Fruit fly (Drosophila melanogaster) whole organism, adult: ENCODE results near the gene MED11.

Experiments used
- CG11617 ChIP-seq: fragments of 200-800 bp; sonication (Bioruptor generic); optimal IDR thresholded peaks from 2 replicates; lab custom pipeline; 2017; ENCODE audit warnings: mild to moderate bottlenecking, missing biosample characterization, missing genetic modification reagents, missing genetic modification characterization
- CG12768 ChIP-seq: fragments of 200-800 bp; sonication (Bioruptor generic); optimal IDR thresholded peaks from 2 replicates; lab custom pipeline; 2017; ENCODE audit warnings: missing biosample characterization, missing genetic modification characterization, mild to moderate bottlenecking, moderate library complexity, missing genetic modification reagents
- CG14711 ChIP-seq: fragments of 200-800 bp; sonication (Bioruptor generic); optimal IDR thresholded peaks from 2 replicates; lab custom pipeline; 2018; ENCODE audit warnings: missing biosample characterization, mild to moderate bottlenecking, missing genetic modification characterization, moderate library complexity
- CG1620 ChIP-seq: fragments of 200-800 bp; sonication (Bioruptor generic); optimal IDR thresholded peaks from 2 replicates; lab custom pipeline; 2016; ENCODE audit warnings: missing biosample characterization, missing genetic modification characterization
- CG33017 ChIP-seq: fragments of 200-800 bp; sonication (Bioruptor generic); optimal IDR thresholded peaks from 2 replicates; lab custom pipeline; 2018; ENCODE audit warnings: missing biosample characterization, mild to moderate bottlenecking, missing genetic modification characterization, moderate library complexity
- CG5204 ChIP-seq: fragments of 200-800 bp; sonication (Bioruptor generic); optimal IDR thresholded peaks from 2 replicates; lab custom pipeline; 2016; ENCODE audit warnings: missing biosample characterization, missing genetic modification characterization
- CG7045 ChIP-seq: fragments of 200-800 bp; sonication (Bioruptor generic); optimal IDR thresholded peaks from 2 replicates; lab custom pipeline; 2017; ENCODE audit warnings: missing biosample characterization, mild to moderate bottlenecking, missing genetic modification characterization
- CG7101 ChIP-seq: fragments of 200-800 bp; sonication (Bioruptor generic); optimal IDR thresholded peaks from 2 replicates; lab custom pipeline; 2018; ENCODE audit warnings: missing biosample characterization, mild to moderate bottlenecking, missing genetic modification characterization, moderate library complexity
- Clk ChIP-seq: fragments of 200-800 bp; sonication (Bioruptor generic); optimal IDR thresholded peaks from 2 replicates; lab custom pipeline; 2017; ENCODE audit warnings: missing biosample characterization, missing genetic modification characterization
- Crg-1 ChIP-seq: fragments of 200-800 bp; sonication (Bioruptor generic); optimal IDR thresholded peaks from 2 replicates; lab custom pipeline; 2016; ENCODE audit warnings: missing biosample characterization, missing genetic modification characterization
- Hr96 ChIP-seq: fragments of 200-800 bp; sonication (Bioruptor generic); optimal IDR thresholded peaks from 2 replicates; lab custom pipeline; 2016; ENCODE audit warnings: missing biosample characterization, missing genetic modification characterization
- Mnt ChIP-seq: fragments of 200-800 bp; sonication (Bioruptor generic); optimal IDR thresholded peaks from 2 replicates; lab custom pipeline; 2016; ENCODE audit warnings: missing biosample characterization, mild to moderate bottlenecking, missing genetic modification characterization
- bab1 ChIP-seq: fragments of 200-800 bp; sonication (Bioruptor generic); optimal IDR thresholded peaks from 3 replicates; lab custom pipeline; 2019; ENCODE audit warnings: missing biosample characterization, mild to moderate bottlenecking, missing genetic modification characterization, moderate library complexity
- cic ChIP-seq: fragments of 200-800 bp; sonication (Bioruptor generic); optimal IDR thresholded peaks from 2 replicates; lab custom pipeline; 2017; ENCODE audit warnings: missing biosample characterization, mild to moderate bottlenecking, missing genetic modification characterization, moderate library complexity
- cnc ChIP-seq, 2 experiments: fragments of >200 bp; optimal IDR thresholded peaks; 2 replicates each; lab custom pipeline; 2017
- kay ChIP-seq: fragments of 200-800 bp; sonication (Bioruptor generic); peaks from one replicate; lab custom pipeline; 2016; ENCODE audit warnings: missing biosample characterization, missing genetic modification characterization, borderline replicate concordance
- ovo ChIP-seq: fragments of 200-800 bp; sonication (Bioruptor generic); optimal IDR thresholded peaks from 2 replicates; lab custom pipeline; 2016; ENCODE audit warnings: missing biosample characterization, missing genetic modification characterization
- pad ChIP-seq: fragments of 200-800 bp; sonication (Bioruptor generic); optimal IDR thresholded peaks from 3 replicates; lab custom pipeline; 2017; ENCODE audit warnings: missing biosample characterization, missing genetic modification characterization, mild to moderate bottlenecking, moderate library complexity, missing genetic modification reagents
- tj ChIP-seq: fragments of 200-800 bp; sonication (Bioruptor generic); optimal IDR thresholded peaks from 3 replicates; lab custom pipeline; 2017; ENCODE audit warnings: missing biosample characterization, mild to moderate bottlenecking, missing genetic modification characterization, moderate library complexity
- toe ChIP-seq: fragments of 200-800 bp; sonication (Bioruptor generic); optimal IDR thresholded peaks from 2 replicates; lab custom pipeline; 2016; ENCODE audit warnings: missing biosample characterization, missing genetic modification characterization

MED11 gene

DNA sequence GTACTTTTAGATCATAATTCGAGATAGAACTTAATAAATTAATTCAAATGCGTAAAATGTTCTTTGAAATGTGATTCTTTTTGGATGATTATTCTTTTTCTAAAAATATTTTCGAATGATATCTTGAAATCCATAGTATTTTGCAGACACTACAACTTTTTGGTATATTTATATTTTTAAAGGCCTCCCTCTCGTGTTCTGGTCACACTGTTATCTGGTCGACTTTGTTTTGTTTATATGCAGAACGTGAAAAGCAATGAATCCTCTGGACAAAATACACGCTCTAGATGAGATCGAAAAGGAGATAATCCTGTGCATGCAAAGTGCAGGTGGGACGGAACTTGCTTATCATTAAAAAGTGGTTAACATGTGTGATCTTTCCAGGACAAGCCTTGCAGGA lies at the start of gene MED11:
MED11 (plus strand) TSS at position 210 of the 400 bp plus-strand sequence.
- TF ChIP-seq kay (peak; percentile 37), bab1 (GFP tag; lab: Kevin White, UChicago) (no peak), Crg-1 (GFP tag; lab: Kevin White, UChicago) (no peak)

DNA sequence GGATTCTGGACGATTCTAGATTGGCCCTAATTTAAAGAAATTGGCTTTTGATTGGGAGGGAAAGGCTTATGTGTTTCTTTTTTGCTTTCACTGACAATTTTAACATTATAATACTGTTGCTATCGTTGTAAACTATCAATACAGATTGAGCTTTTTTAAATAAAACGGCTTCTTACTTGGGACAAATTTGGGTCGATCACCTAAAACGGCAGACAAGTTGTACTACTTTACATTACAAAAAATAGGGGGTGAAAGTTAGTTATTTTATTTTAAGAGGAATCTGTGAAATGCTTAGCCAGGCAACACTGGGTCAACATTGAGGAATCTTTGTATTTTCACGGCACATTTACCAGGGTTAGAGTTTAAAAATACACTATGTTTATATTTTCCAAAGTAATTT lies 47.3 kb upstream of the MED11 start, which contains the start of gene Dic4:
Dic4 (minus strand) TSS at position 101 of the 400 bp plus-strand sequence.
- TF ChIP-seq Hr96 (GFP tag; lab: Kevin White, UChicago) = no peak
- no peak for TF ChIP-seq toe (GFP tag; lab: Kevin White, UChicago)
- no peak for TF ChIP-seq CG33017 (tag; lab: Kevin White, UChicago)
- no peak for TF ChIP-seq Mnt (GFP tag; lab: Kevin White, UChicago)

DNA sequence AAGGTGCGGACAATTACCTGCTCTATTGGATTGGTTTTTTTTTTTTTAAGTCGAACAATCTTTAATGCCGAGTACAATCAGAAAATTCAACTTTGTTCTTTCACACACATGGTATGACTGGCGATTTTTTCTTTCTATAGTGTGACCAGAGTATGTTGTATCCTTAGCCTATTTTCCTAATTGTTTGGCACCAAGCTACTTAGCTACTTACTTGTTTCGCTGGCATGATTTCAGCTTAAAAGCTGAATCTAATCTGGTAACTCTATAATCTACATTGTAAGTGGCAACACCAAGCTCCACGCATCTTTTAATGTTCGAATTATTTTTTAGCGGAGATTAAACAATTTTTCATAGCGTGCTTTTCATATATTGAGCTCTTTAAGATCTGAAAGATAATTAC lies 22.5 kb upstream of the MED11 start, which contains the start of gene CG12477:
CG12477 (minus strand) TSS at position 101 of the 400 bp plus-strand sequence.
- TF ChIP-seq toe (GFP tag; lab: Kevin White, UChicago) = no peak
- TF ChIP-seq pad (GFP tag; lab: Kevin White, UChicago) = no peak
- TF ChIP-seq ovo = no peak
- TF ChIP-seq cnc (optimal IDR thresholded peaks at IDR 0.05; lab: Kevin White, UChicago) = no peak
- TF ChIP-seq Hr96 (GFP tag; lab: Kevin White, UChicago) = no peak
- no peak for TF ChIP-seq Clk (GFP tag; lab: Kevin White, UChicago)
- TF ChIP-seq CG33017 (tag; lab: Kevin White, UChicago) = no peak
- TF ChIP-seq CG11617 = no peak
- no peak for TF ChIP-seq Crg-1 (GFP tag; lab: Kevin White, UChicago)
- TF ChIP-seq Mnt (GFP tag; lab: Kevin White, UChicago) = no peak
- no peak for TF ChIP-seq kay
- no peak for TF ChIP-seq bab1 (GFP tag; lab: Kevin White, UChicago)
- TF ChIP-seq tj (GFP tag; lab: Kevin White, UChicago) = no peak
- TF ChIP-seq CG1620 = no peak
- no peak for TF ChIP-seq cic
- no peak for TF ChIP-seq CG12768 (GFP tag; lab: Kevin White, UChicago)

DNA sequence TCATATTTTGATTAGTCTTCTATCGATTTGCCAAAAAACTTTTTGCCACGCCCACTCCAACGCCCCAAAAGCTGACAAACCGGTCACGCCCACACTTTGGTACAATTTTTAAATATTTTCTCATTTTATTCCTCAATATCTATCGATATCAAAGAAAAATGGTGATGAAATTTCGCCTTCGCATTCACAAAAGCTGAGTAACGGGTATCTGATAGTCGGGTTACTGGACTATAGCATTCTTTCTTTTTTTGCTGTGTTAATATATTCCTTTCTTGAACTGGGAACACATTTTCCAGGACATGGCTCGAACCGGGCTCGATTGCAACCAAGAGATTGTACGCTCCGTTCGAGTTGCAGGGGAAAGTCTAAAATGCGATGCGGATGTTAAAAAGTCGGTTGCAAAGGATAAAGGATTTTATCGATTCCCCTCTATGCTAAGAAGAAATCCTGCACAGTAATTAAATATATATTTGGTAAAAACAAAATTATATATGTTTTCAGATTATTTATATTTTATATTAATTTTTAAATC lies 2.7 kb upstream of the MED11 start:
- TF ChIP-seq kay (peak; percentile 12), CG1620 (no peak), Clk (GFP tag; lab: Kevin White, UChicago) (no peak), CG33017 (tag; lab: Kevin White, UChicago) (no peak), cic (no peak), pad (GFP tag; lab: Kevin White, UChicago) (peak; percentile 43)

DNA sequence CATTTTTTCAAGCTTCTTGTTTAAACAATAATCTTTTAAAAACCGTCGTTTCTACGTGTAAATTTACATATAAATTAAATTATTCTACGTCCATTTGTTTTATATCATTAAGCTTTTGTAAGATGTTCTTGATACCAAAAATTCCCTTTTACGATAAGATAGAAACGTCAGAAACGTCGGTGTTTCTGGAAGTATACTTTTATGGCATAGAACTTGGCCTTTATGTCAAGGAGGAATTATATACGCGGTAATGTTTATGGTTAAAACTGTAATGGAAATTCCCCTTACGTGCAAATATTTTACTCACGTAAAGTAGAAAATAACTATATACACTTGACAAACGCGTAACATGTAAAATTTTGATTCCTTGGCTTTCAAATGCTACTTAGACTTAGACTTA lies 2.0 kb upstream of the MED11 start:
- no peak for TF ChIP-seq Hr96 (GFP tag; lab: Kevin White, UChicago)
- TF ChIP-seq pad (GFP tag; lab: Kevin White, UChicago) = no peak
- no peak for TF ChIP-seq ovo

DNA sequence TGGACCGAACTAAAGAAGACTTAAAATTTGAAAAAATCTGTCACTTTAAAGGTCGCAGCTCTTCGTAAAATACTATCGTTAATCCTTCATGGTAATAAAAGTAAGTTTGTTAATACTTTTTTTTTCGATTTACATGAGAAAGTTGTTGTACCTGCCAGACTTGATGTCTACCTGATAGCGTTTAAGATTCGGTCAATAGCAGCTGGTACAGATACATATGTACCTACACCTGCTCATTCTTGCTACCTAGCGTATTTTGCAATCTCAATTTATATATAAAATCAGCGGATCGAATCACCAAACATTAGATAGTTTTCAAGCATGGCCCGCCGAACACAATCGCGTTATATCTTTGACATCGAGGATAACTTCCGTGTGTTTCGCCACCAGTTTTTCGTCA lies 1.5 kb upstream of the MED11 start, which contains the start of gene CG6885:
CG6885 (plus strand) TSS at position 301 of the 400 bp plus-strand sequence.
- no peak for TF ChIP-seq pad (GFP tag; lab: Kevin White, UChicago)
- TF ChIP-seq CG33017 (tag; lab: Kevin White, UChicago) = no peak
- TF ChIP-seq ovo = no peak
- no peak for TF ChIP-seq cic
- no peak for TF ChIP-seq Crg-1 (GFP tag; lab: Kevin White, UChicago)
- TF ChIP-seq Hr96 (GFP tag; lab: Kevin White, UChicago) = no peak
- no peak for TF ChIP-seq cnc (optimal IDR thresholded peaks at IDR 0.05; lab: Kevin White, UChicago)
- no peak for TF ChIP-seq Mnt (GFP tag; lab: Kevin White, UChicago)
- no peak for TF ChIP-seq tj (GFP tag; lab: Kevin White, UChicago)
- no peak for TF ChIP-seq toe (GFP tag; lab: Kevin White, UChicago)
- no peak for TF ChIP-seq CG11617
- TF ChIP-seq CG5204 = no peak
- no peak for TF ChIP-seq kay
- TF ChIP-seq CG14711 (tag; lab: Kevin White, UChicago) = no peak
- no peak for TF ChIP-seq CG7045 (GFP tag; lab: Kevin White, UChicago)
- no peak for TF ChIP-seq CG12768 (GFP tag; lab: Kevin White, UChicago)

DNA sequence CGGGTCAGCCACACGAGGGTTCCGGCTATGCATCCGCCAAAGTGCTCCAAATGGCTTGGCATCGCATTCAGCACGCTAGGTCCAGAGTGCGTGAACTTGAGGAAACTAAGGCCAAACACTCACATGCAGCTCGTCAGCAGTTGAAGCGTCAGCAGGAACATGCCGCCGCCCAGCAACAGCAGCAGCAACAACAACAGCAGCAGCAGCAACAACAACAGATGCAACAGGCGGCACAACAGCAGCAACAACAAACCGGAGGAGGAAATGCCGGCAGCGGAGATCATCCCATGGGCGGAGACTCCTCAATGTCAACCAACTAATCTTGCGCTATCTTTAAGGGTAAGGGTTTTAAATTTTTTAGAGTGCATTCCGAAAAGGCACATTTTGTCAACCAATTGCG lies 513 bp downstream of the MED11 start:
- no peak for TF ChIP-seq toe (GFP tag; lab: Kevin White, UChicago)
- no peak for TF ChIP-seq kay

DNA sequence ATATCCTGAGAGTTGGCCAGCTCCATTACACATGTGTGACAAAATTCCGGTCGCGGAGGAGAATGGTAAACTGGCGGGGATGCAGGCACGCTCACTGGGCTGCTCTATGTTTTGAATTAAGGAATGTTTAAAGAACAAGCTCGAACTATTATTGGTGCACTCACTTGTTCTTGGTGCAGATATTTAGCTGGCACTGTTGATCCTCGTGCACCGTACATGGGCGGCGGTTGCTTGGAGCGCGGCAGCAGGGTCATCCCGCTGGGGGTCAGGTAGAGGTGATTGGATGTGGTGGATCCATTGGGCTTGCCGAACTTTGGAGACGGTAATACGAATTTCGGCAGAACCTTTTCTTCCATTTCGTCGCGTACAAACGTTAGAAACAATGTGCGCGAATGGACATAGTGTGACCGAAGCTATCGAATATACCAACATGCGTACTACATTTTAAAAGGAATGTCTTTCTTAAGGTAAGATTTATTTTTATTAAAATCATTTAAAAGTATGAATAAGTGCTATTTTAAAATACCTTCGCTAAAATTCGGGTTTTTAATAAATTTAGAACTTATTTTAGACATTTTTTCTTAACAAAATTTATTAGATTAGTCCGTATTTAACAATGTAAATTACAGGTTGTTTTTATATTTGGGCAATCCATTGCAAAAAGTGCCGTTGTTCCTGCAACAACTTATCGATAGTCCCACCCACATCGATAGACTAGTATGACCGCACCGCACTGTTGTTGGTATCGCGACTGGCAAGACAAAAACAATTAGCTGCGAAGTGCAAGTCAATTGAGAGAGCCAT lies 2.5 kb downstream of the MED11 start, which contains the start of the genes Nufip and Atg3:
Nufip (minus strand) TSS at position 415 of the 804 bp plus-strand sequence.
Atg3 (plus strand) TSS at position 735 of the 804 bp plus-strand sequence.
- TF ChIP-seq Clk (GFP tag; lab: Kevin White, UChicago) (no peak), CG14711 (tag; lab: Kevin White, UChicago) (peak; percentile 19), cnc (optimal IDR thresholded peaks at IDR 0.05; lab: Kevin White, UChicago) (no peak), CG11617 (peak; percentile 45), pad (GFP tag; lab: Kevin White, UChicago) (peak; percentile 28), tj (GFP tag; lab: Kevin White, UChicago) (peak; percentile 38), Mnt (GFP tag; lab: Kevin White, UChicago) (peak; percentile 73), CG1620 (peak; percentile 9), bab1 (GFP tag; lab: Kevin White, UChicago) (peak; percentile 15), CG12768 (GFP tag; lab: Kevin White, UChicago) (no peak), CG7045 (GFP tag; lab: Kevin White, UChicago) (peak; percentile 10), CG7101 (tag; lab: Kevin White, UChicago) (peak; percentile 42), kay (peak; percentile 91), toe (GFP tag; lab: Kevin White, UChicago) (no peak), ovo (peak; percentile 70), Crg-1 (GFP tag; lab: Kevin White, UChicago) (no peak), CG33017 (tag; lab: Kevin White, UChicago) (peak; percentile 37), CG5204 (no peak), cic (peak; percentile 18), Hr96 (GFP tag; lab: Kevin White, UChicago) (no peak)
